Fruit fly (Drosophila melanogaster) whole organism, embryonic: Measurements from ENCODE around the gene D.
A peak's percentile ranks its signal among the peaks of the same experiment; 100 is the strongest.

ENCODE experiments used
- Adf1 ChIP-seq: fragments of 200-800 bp; sonication (Bioruptor generic); IDR thresholded peaks from 2 replicates; pipeline ENCODE4 v1.3.6; 2022; ENCODE audit warnings: missing biosample characterization, missing genetic modification characterization
- Atf-2 ChIP-seq: fragments of 200-800 bp; sonication (Bioruptor generic); optimal IDR thresholded peaks from 2 replicates; lab custom pipeline; 2016; ENCODE audit warnings: missing biosample characterization, missing genetic modification characterization
- B-H1 ChIP-seq: fragments of 200-800 bp; sonication (Bioruptor generic); IDR thresholded peaks from 3 replicates; pipeline ENCODE4 v1.3.6; 2022; ENCODE audit warnings: missing biosample characterization, missing genetic modification characterization
- BEAF-32 ChIP-seq: fragments of 200-800 bp; sonication (Bioruptor generic); optimal IDR thresholded peaks from 3 replicates; lab custom pipeline; 2017; ENCODE audit warnings: missing biosample characterization, missing genetic modification characterization, mild to moderate bottlenecking, moderate library complexity, missing genetic modification reagents
- Bdp1 ChIP-seq: fragments of 200-800 bp; sonication (Bioruptor generic); optimal IDR thresholded peaks from 3 replicates; lab custom pipeline; 2016; ENCODE audit warnings: missing biosample characterization, missing genetic modification characterization
- CG12071 ChIP-seq: fragments of 200-800 bp; sonication (Bioruptor generic); optimal IDR thresholded peaks from 3 replicates; lab custom pipeline; 2018; ENCODE audit warnings: missing biosample characterization, mild to moderate bottlenecking, missing genetic modification characterization
- CG12155 ChIP-seq: fragments of 200-800 bp; sonication (Bioruptor generic); optimal IDR thresholded peaks from 3 replicates; lab custom pipeline; 2016; ENCODE audit warnings: missing biosample characterization, missing genetic modification characterization
- CG12391 ChIP-seq: fragments of 200-800 bp; sonication (Bioruptor generic); optimal IDR thresholded peaks from 3 replicates; lab custom pipeline; 2018; ENCODE audit warnings: missing biosample characterization, mild to moderate bottlenecking, missing genetic modification characterization, moderate library complexity
- CG13424 ChIP-seq: fragments of 200-800 bp; sonication (Bioruptor generic); optimal IDR thresholded peaks from 2 replicates; lab custom pipeline; 2019; ENCODE audit warnings: missing biosample characterization, mild to moderate bottlenecking, missing genetic modification characterization, moderate library complexity
- CG13624 ChIP-seq: fragments of 200-800 bp; sonication (Bioruptor generic); optimal IDR thresholded peaks from 2 replicates; lab custom pipeline; 2016; ENCODE audit warnings: missing biosample characterization, missing genetic modification characterization
- CG13775 ChIP-seq: fragments of 200-800 bp; sonication (Bioruptor generic); optimal IDR thresholded peaks from 3 replicates; lab custom pipeline; 2017; ENCODE audit warnings: missing biosample characterization, mild to moderate bottlenecking, missing genetic modification characterization
- CG14667 ChIP-seq: fragments of 200-800 bp; sonication (Bioruptor generic); IDR thresholded peaks from 2 replicates; pipeline ENCODE4 v1.3.6; 2022; ENCODE audit warnings: missing biosample characterization, missing genetic modification characterization
- CG14965 ChIP-seq: fragments of 200-800 bp; sonication (Bioruptor generic); optimal IDR thresholded peaks from 2 replicates; lab custom pipeline; 2016; ENCODE audit warnings: missing biosample characterization, missing genetic modification characterization, borderline replicate concordance
- CG15479 ChIP-seq: fragments of 200-800 bp; sonication (Bioruptor generic); optimal IDR thresholded peaks from 3 replicates; lab custom pipeline; 2019; ENCODE audit warnings: missing biosample characterization, mild to moderate bottlenecking, missing genetic modification characterization, moderate library complexity
- CG17568 ChIP-seq: fragments of 200-800 bp; sonication (Bioruptor generic); optimal IDR thresholded peaks from 2 replicates; lab custom pipeline; 2018; ENCODE audit warnings: missing biosample characterization, mild to moderate bottlenecking, missing genetic modification characterization, moderate library complexity
- CG1832 ChIP-seq: fragments of 200-800 bp; sonication (Bioruptor generic); optimal IDR thresholded peaks from 2 replicates; lab custom pipeline; 2017; ENCODE audit warnings: missing biosample characterization, mild to moderate bottlenecking, missing genetic modification characterization, inconsistent platforms
- CG31365 ChIP-seq: fragments of 200-800 bp; sonication (Bioruptor generic); optimal IDR thresholded peaks from 2 replicates; lab custom pipeline; 2018; ENCODE audit warnings: missing biosample characterization, mild to moderate bottlenecking, missing genetic modification characterization
- CG32532 ChIP-seq: fragments of 200-800 bp; sonication (Bioruptor generic); IDR thresholded peaks from 2 replicates; pipeline ENCODE4 v1.3.6; 2022; ENCODE audit warnings: missing biosample characterization, missing genetic modification characterization
- CG4424 ChIP-seq: fragments of 200-800 bp; sonication (Bioruptor generic); optimal IDR thresholded peaks from 3 replicates; lab custom pipeline; 2016; ENCODE audit warnings: missing biosample characterization, missing genetic modification characterization
- CG7786 ChIP-seq: fragments of 200-800 bp; sonication (Bioruptor generic); optimal IDR thresholded peaks from 2 replicates; lab custom pipeline; 2016; ENCODE audit warnings: missing biosample characterization, missing genetic modification characterization
- CG7987 ChIP-seq: fragments of 200-800 bp; sonication (Bioruptor generic); optimal IDR thresholded peaks from 2 replicates; lab custom pipeline; 2018; ENCODE audit warnings: missing biosample characterization, mild to moderate bottlenecking, missing genetic modification characterization, moderate library complexity
- CG9727 ChIP-seq: fragments of 200-800 bp; sonication (Bioruptor generic); optimal IDR thresholded peaks from 3 replicates; lab custom pipeline; 2017; ENCODE audit warnings: missing biosample characterization, mild to moderate bottlenecking, missing genetic modification characterization
- Chrac-16 ChIP-seq: fragments of 200-800 bp; sonication (Bioruptor generic); optimal IDR thresholded peaks from 3 replicates; lab custom pipeline; 2016; ENCODE audit warnings: missing biosample characterization, missing genetic modification characterization
- Deaf1 ChIP-seq: fragments of 200-800 bp; optimal IDR thresholded peaks from 3 replicates; lab custom pipeline; 2019; ENCODE audit warnings: missing biosample characterization, mild to moderate bottlenecking, missing genetic modification characterization, moderate library complexity
- E2f1 ChIP-seq: fragments of 200-800 bp; sonication (Bioruptor generic); IDR thresholded peaks from 2 replicates; pipeline ENCODE4 v1.3.6; 2022; ENCODE audit warnings: missing biosample characterization, missing genetic modification characterization
- NC2α ChIP-seq: fragments of 200-800 bp; sonication (Bioruptor generic); optimal IDR thresholded peaks from 2 replicates; lab custom pipeline; 2016; ENCODE audit warnings: missing biosample characterization, missing genetic modification characterization
- Nf-YA ChIP-seq: fragments of 200-800 bp; sonication (Bioruptor generic); IDR thresholded peaks from 2 replicates; pipeline ENCODE4 v1.3.6; 2022; ENCODE audit warnings: missing biosample characterization, missing genetic modification characterization
- Ravus ChIP-seq: fragments of 200-800 bp; sonication (Bioruptor generic); IDR thresholded peaks from 2 replicates; pipeline ENCODE4 v1.3.6; 2022; ENCODE audit warnings: missing biosample characterization, missing genetic modification characterization
- Sox100B ChIP-seq: fragments of 200-800 bp; sonication (Bioruptor generic); optimal IDR thresholded peaks from 3 replicates; lab custom pipeline; 2018; ENCODE audit warnings: missing biosample characterization, mild to moderate bottlenecking, missing genetic modification characterization
- YL-1 ChIP-seq: fragments of 200-800 bp; sonication (Bioruptor generic); optimal IDR thresholded peaks from 3 replicates; lab custom pipeline; 2017; ENCODE audit warnings: missing biosample characterization, mild to moderate bottlenecking, missing genetic modification characterization
- al ChIP-seq: fragments of 200-800 bp; sonication (Bioruptor generic); IDR thresholded peaks from 2 replicates; pipeline ENCODE4 v1.3.6; 2022; ENCODE audit warnings: missing biosample characterization, missing genetic modification characterization
- ap ChIP-seq: fragments of 200-800 bp; sonication (Bioruptor generic); IDR thresholded peaks from 2 replicates; pipeline ENCODE4 v1.3.6; 2022; ENCODE audit warnings: missing biosample characterization, missing genetic modification characterization
- ara ChIP-seq: fragments of 200-800 bp; sonication (Bioruptor generic); IDR thresholded peaks from 2 replicates; pipeline ENCODE4 v1.3.6; 2022; ENCODE audit warnings: missing biosample characterization, missing genetic modification characterization
- ato ChIP-seq: fragments of 200-800 bp; sonication (Bioruptor generic); IDR thresholded peaks from 2 replicates; pipeline ENCODE4 v1.3.6; 2022; ENCODE audit warnings: missing biosample characterization, missing genetic modification characterization; ENCODE audit not compliant: partially characterized antibody
- bcd ChIP-seq: fragments of 200-800 bp; sonication (Bioruptor generic); optimal IDR thresholded peaks from 2 replicates; lab custom pipeline; 2017; ENCODE audit warnings: missing biosample characterization, mild to moderate bottlenecking, missing genetic modification characterization
- br ChIP-seq: fragments of >200 bp; optimal IDR thresholded peaks from 2 replicates; lab custom pipeline; 2017
- corto ChIP-seq: fragments of 200-800 bp; sonication (Bioruptor generic); optimal IDR thresholded peaks from 2 replicates; lab custom pipeline; 2016; ENCODE audit warnings: missing biosample characterization, mild to moderate bottlenecking, missing genetic modification characterization, moderate library complexity
- da ChIP-seq: fragments of 200-800 bp; sonication (Bioruptor generic); optimal IDR thresholded peaks from 2 replicates; lab custom pipeline; 2016; ENCODE audit warnings: missing biosample characterization, missing genetic modification characterization
- dm ChIP-seq: fragments of 200-800 bp; sonication (Bioruptor generic); optimal IDR thresholded peaks from 3 replicates; lab custom pipeline; 2016; ENCODE audit warnings: missing biosample characterization, missing genetic modification characterization
- dmrt99B ChIP-seq: fragments of 200-800 bp; sonication (Bioruptor generic); optimal IDR thresholded peaks from 2 replicates; lab custom pipeline; 2018; ENCODE audit warnings: missing biosample characterization, mild to moderate bottlenecking, missing genetic modification characterization, moderate library complexity
- dysf ChIP-seq: fragments of 200-800 bp; sonication (Bioruptor generic); IDR thresholded peaks from 3 replicates; pipeline ENCODE4 v1.3.6; 2022; ENCODE audit warnings: missing biosample characterization, missing genetic modification characterization
- lab ChIP-seq: fragments of 200-800 bp; sonication (Bioruptor generic); optimal IDR thresholded peaks from 3 replicates; lab custom pipeline; 2017; ENCODE audit warnings: missing biosample characterization, missing genetic modification characterization, mild to moderate bottlenecking, moderate library complexity, missing genetic modification reagents
- mld ChIP-seq: fragments of 200-800 bp; sonication (Bioruptor generic); IDR thresholded peaks from 3 replicates; pipeline ENCODE4 v1.3.6; 2022; ENCODE audit warnings: missing biosample characterization, missing genetic modification characterization; ENCODE audit not compliant: partially characterized antibody
- org-1 ChIP-seq: fragments of 200-800 bp; sonication (Bioruptor generic); optimal IDR thresholded peaks from 2 replicates; lab custom pipeline; 2017; ENCODE audit warnings: missing biosample characterization, missing genetic modification characterization
- slp2 ChIP-seq: fragments of 200-800 bp; sonication (Bioruptor generic); optimal IDR thresholded peaks from 2 replicates; lab custom pipeline; 2016; ENCODE audit warnings: missing biosample characterization, missing genetic modification characterization
- stwl ChIP-seq: fragments of 200-800 bp; sonication (Bioruptor generic); optimal IDR thresholded peaks from 3 replicates; lab custom pipeline; 2018; ENCODE audit warnings: missing biosample characterization, mild to moderate bottlenecking, missing genetic modification characterization, moderate library complexity
- tna ChIP-seq: fragments of 200-800 bp; sonication (Bioruptor generic); IDR thresholded peaks from 2 replicates; pipeline ENCODE4 v1.3.6; 2022; ENCODE audit warnings: missing biosample characterization, missing genetic modification characterization; ENCODE audit not compliant: partially characterized antibody
- trh ChIP-seq: fragments of 200-800 bp; sonication (Bioruptor generic); optimal IDR thresholded peaks from 2 replicates; lab custom pipeline; 2016; ENCODE audit warnings: missing biosample characterization, missing genetic modification characterization
- wor ChIP-seq: fragments of 200-800 bp; sonication (Bioruptor generic); IDR thresholded peaks from 2 replicates; pipeline ENCODE4 v1.3.6; 2022; ENCODE audit warnings: missing biosample characterization, missing genetic modification characterization
- zfh1 ChIP-seq: fragments of 200-800 bp; sonication (Bioruptor generic); IDR thresholded peaks from 3 replicates; pipeline ENCODE4 v1.3.6; 2022; ENCODE audit warnings: missing biosample characterization, missing genetic modification characterization

D gene

dm6 chr3L:14189957-14190624, 11.7 kb upstream of the D start (continued):
- TF ChIP-seq bcd (GFP tag; lab: Kevin White, UChicago) (peak; percentile 32), slp2 (GFP tag; lab: Kevin White, UChicago) (no peak), CG14667 (GFP tag; lab: Robert Waterston, UW) (peak; percentile 24; the same call in 1 of the 2 replicates), br (no peak), tna (GFP tag; lab: Robert Waterston, UW) (no peak), CG1832 (GFP tag; lab: Kevin White, UChicago) (no peak), dm (GFP tag; lab: Kevin White, UChicago) (no peak), CG13775 (GFP tag; lab: Kevin White, UChicago) (no peak), CG7987 (GFP tag; lab: Kevin White, UChicago) (peak; percentile 7), al (GFP tag; lab: Robert Waterston, UW) (peak; percentile 36; the same call in 1 of the 2 replicates), ara (GFP tag; lab: Robert Waterston, UW) (peak; percentile 80; the same call in 1 of the 2 replicates), lab (GFP tag; lab: Kevin White, UChicago) (peak; percentile 67), CG7786 (peak; percentile 17), CG9727 (GFP tag; lab: Kevin White, UChicago) (no peak), Deaf1 (tag; lab: Kevin White, UChicago) (no peak), CG14965 (GFP tag; lab: Kevin White, UChicago) (no peak), corto (GFP tag; lab: Kevin White, UChicago) (no peak), org-1 (GFP tag; lab: Kevin White, UChicago) (no peak), CG17568 (GFP tag; lab: Kevin White, UChicago) (peak; percentile 4), Chrac-16 (GFP tag; lab: Kevin White, UChicago) (no peak), CG12071 (GFP tag; lab: Kevin White, UChicago) (peak; percentile 62), dysf (peak; percentile 77), ato (0 out of 2 replicates have a peak, but pooled peaks have one; percentile 10), CG4424 (GFP tag; lab: Kevin White, UChicago) (peak; percentile 7), wor (GFP tag; lab: Robert Waterston, UW) (0 out of 2 replicates have a peak, but pooled peaks have one; percentile 23), CG15479 (GFP tag; lab: Kevin White, UChicago) (no peak), Sox100B (GFP tag; lab: Kevin White, UChicago) (peak; percentile 26), da (GFP tag; lab: Kevin White, UChicago) (no peak), CG12155 (GFP tag; lab: Kevin White, UChicago) (no peak), dmrt99B (tag; lab: Kevin White, UChicago) (peak; percentile 61), ap (GFP tag; lab: Robert Waterston, UW) (peak; percentile 35; the same call in 1 of the 2 replicates), Bdp1 (GFP tag; lab: Kevin White, UChicago) (no peak), CG13424 (tag; lab: Kevin White, UChicago) (peak; percentile 59), Atf-2 (no peak), CG13624 (GFP tag; lab: Kevin White, UChicago) (peak; percentile 38), NC2α (GFP tag; lab: Kevin White, UChicago) (no peak), YL-1 (GFP tag; lab: Kevin White, UChicago) (no peak), Nf-YA (GFP tag; lab: Robert Waterston, UW) (peak; percentile 55; the same call in 1 of the 2 replicates), trh (GFP tag; lab: Kevin White, UChicago) (no peak), zfh1 (GFP tag; lab: Robert Waterston, UW) (peak; percentile 40; the same call in 1 of the 3 replicates), E2f1 (GFP tag; lab: Robert Waterston, UW) (peak; percentile 64; the same call in 1 of the 2 replicates), CG31365 (tag; lab: Kevin White, UChicago) (peak; percentile 33), BEAF-32 (GFP tag; lab: Kevin White, UChicago) (peak; percentile 55), CG32532 (GFP tag; lab: Robert Waterston, UW) (peak; percentile 87), CG12391 (tag; lab: Kevin White, UChicago) (peak; percentile 59), B-H1 (GFP tag; lab: Robert Waterston, UW) (peak; percentile 64), Adf1 (GFP tag; lab: Robert Waterston, UW) (peak; percentile 38; the same call in 1 of the 2 replicates), stwl (tag; lab: Kevin White, UChicago) (no peak), Ravus (GFP tag; lab: Robert Waterston, UW) (no peak), mld (GFP tag; lab: Robert Waterston, UW) (no peak)
